Worm (Caenorhabditis elegans) whole organism, midembryonic: ENCODE data around the gene pct-1.

Experiments used
- cog-1 ChIP-seq: sonication (generic microtip); optimal IDR thresholded peaks from 2 replicates; lab custom pipeline; 2016; ENCODE audit warnings: missing genetic modification characterization, missing compliant biosample characterization
- flt-1 ChIP-seq: fragments of 200-800 bp; sonication (Bioruptor generic); IDR thresholded peaks from 2 replicates; pipeline ENCODE4 v1.3.6; 2022; ENCODE audit warnings: missing genetic modification characterization, missing compliant biosample characterization
- klf-2 ChIP-seq: fragments of 200-800 bp; sonication (Bioruptor generic); conservative IDR thresholded peaks from 2 replicates; pipeline ENCODE4 v1.3.6; 2022; ENCODE audit warnings: missing genetic modification reagents, missing genetic modification characterization, missing compliant biosample characterization
- med-1 ChIP-seq: sonication (generic microtip); optimal IDR thresholded peaks from 2 replicates; lab custom pipeline; 2017; ENCODE audit warnings: missing genetic modification characterization, mild to moderate bottlenecking, missing compliant biosample characterization, antibody characterized with exemption, missing genetic modification reagents; ENCODE audit not compliant: insufficient read depth
- ref-1 ChIP-seq: fragments of 200-800 bp; sonication (Bioruptor generic); conservative IDR thresholded peaks from 2 replicates; pipeline ENCODE4 v1.3.6; 2022; ENCODE audit warnings: missing genetic modification reagents, missing genetic modification characterization, missing compliant biosample characterization
- tab-1 ChIP-seq: fragments of 200-800 bp; sonication (Bioruptor generic); IDR thresholded peaks from 2 replicates; pipeline ENCODE4 v1.3.6; 2022; ENCODE audit warnings: missing genetic modification characterization, missing compliant biosample characterization
- ztf-23 ChIP-seq: fragments of 200-800 bp; sonication (Bioruptor generic); IDR thresholded peaks from 2 replicates; pipeline ENCODE4 v1.3.6; 2022; ENCODE audit warnings: missing genetic modification reagents, missing genetic modification characterization, missing compliant biosample characterization
- ztf-29 ChIP-seq: fragments of 200-800 bp; sonication (Bioruptor generic); IDR thresholded peaks from 2 replicates; pipeline ENCODE4 v1.3.6; 2022; ENCODE audit warnings: missing genetic modification reagents, missing genetic modification characterization, missing compliant biosample characterization

- TF ChIP-seq med-1 (GFP tag; lab: Kevin White, UChicago) (no peak), ref-1 (GFP tag; lab: Robert Waterston, UW) (no peak), klf-2 (GFP tag; lab: Robert Waterston, UW) (no peak), flt-1 (GFP tag; lab: Robert Waterston, UW) (no peak), cog-1 (no peak), ztf-23 (GFP tag; lab: Robert Waterston, UW) (no peak), tab-1 (GFP tag; lab: Robert Waterston, UW) (no peak), ztf-29 (GFP tag; lab: Robert Waterston, UW) (no peak)
Measured at ce11 chrIV:8208855-8209254, 32.6 kb downstream of the pct-1 start.
